Worm (Caenorhabditis elegans): ENCODE results near the gene ZK856.11.
A peak's percentile ranks its signal among the peaks of the same experiment; 100 is the strongest.

The ZK856.11 gene

ce11 chrV:10204863-10205338, at the start of gene ZK856.11, which contains the start of gene ZK856.19 (continued):
- TF ChIP-seq nhr-41 (GFP tag; IDR thresholded peaks at IDR 0.05) (no peak), ama-1 (optimal IDR thresholded peaks at IDR 0.05) (peak; percentile 37)

ce11 chrV:10252682-10253081, 47.9 kb upstream of the ZK856.11 start:
- no peak for TF ChIP-seq mdt-29 (GFP tag; IDR thresholded peaks at IDR 0.05)
- TF ChIP-seq fos-1 (tag; optimal IDR thresholded peaks at IDR 0.05) = peak; percentile 23
- no peak for TF ChIP-seq tag-97 (GFP tag; IDR thresholded peaks at IDR 0.05)
- TF ChIP-seq mes-2 (tag; optimal IDR thresholded peaks at IDR 0.05; ENCODE audit: poor library complexity, severe bottlenecking) = no peak
- no peak for TF ChIP-seq nhr-237 (tag; optimal IDR thresholded peaks at IDR 0.05)
- peak; percentile 76 for TF ChIP-seq aha-1 (tag)
- no peak for TF ChIP-seq ceh-82 (tag; optimal IDR thresholded peaks at IDR 0.05)
- TF ChIP-seq daf-16 (GFP tag; optimal IDR thresholded peaks at IDR 0.05) = no peak
- peak; percentile 15 for TF ChIP-seq daf-16 (tag; optimal IDR thresholded peaks at IDR 0.05)
- peak; percentile 8 for TF ChIP-seq mep-1 (tag; optimal IDR thresholded peaks at IDR 0.05)
- TF ChIP-seq cey-2 (tag; optimal IDR thresholded peaks at IDR 0.05; ENCODE audit: borderline replicate concordance, insufficient read depth) = no peak
- TF ChIP-seq arid-1 (GFP tag; conservative IDR thresholded peaks at IDR 0.05) = no peak
- no peak for TF ChIP-seq Y75B8A.6 (GFP tag; IDR thresholded peaks at IDR 0.05)
- TF ChIP-seq hlh-30 (tag; optimal IDR thresholded peaks at IDR 0.05; ENCODE audit: insufficient read depth) = no peak
- TF ChIP-seq lin-39 (tag; optimal IDR thresholded peaks at IDR 0.05) = no peak
- no peak for TF ChIP-seq pha-4 (GFP tag; IDR thresholded peaks at IDR 0.05)
- TF ChIP-seq pha-4 (tag; optimal IDR thresholded peaks at IDR 0.05) = no peak
- TF ChIP-seq ama-1 (optimal IDR thresholded peaks at IDR 0.05) = peak; percentile 80
- no peak for TF ChIP-seq spr-3 (GFP tag; optimal IDR thresholded peaks at IDR 0.05)
- TF ChIP-seq saeg-2 (GFP tag; IDR thresholded peaks at IDR 0.05) = no peak
- no peak for TF ChIP-seq egl-27 (tag; optimal IDR thresholded peaks at IDR 0.05)
- TF ChIP-seq ceh-28 (tag; optimal IDR thresholded peaks at IDR 0.05) = no peak
- TF ChIP-seq lsy-2 (tag; optimal IDR thresholded peaks at IDR 0.05) = peak in 1 of 2 experiments; percentile 41
- TF ChIP-seq snpc-1.2 (GFP tag; IDR thresholded peaks at IDR 0.05) = no peak
- no peak for TF ChIP-seq madf-5 (GFP tag; IDR thresholded peaks at IDR 0.05)

DNA sequence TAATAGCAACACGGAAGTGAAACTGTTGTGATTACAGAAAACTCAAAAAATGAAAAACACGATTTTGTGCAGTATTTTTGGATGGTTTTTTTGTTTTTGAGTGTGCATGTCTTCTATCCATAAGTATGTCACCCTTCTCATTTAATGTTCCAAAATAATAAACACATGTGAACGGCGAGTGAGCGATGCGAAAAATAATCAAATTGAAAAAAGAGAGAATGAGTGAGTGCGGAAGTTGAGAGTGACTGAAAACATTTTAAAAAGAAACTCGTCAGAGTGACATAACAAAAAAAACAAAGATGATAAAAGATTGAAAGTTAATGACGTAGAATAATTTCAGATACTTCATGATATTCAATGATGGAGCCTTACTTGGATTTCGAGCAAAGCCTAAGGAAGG, 44.8 kb upstream of the ZK856.11 start:
- TF ChIP-seq dmd-8 (GFP tag; IDR thresholded peaks at IDR 0.05) (no peak), daf-16 (GFP tag; optimal IDR thresholded peaks at IDR 0.05) (peak in 1 of 2 experiments; percentile 72), daf-16 (tag; optimal IDR thresholded peaks at IDR 0.05) (peak; percentile 7), aha-1 (tag) (peak; percentile 94), nhr-10 (tag; optimal IDR thresholded peaks at IDR 0.05) (no peak), rbr-2 (tag; optimal IDR thresholded peaks at IDR 0.05) (no peak), unc-130 (GFP tag; optimal IDR thresholded peaks at IDR 0.05) (no peak), Y105C5A.15 (GFP tag; IDR thresholded peaks at IDR 0.05) (no peak)

DNA sequence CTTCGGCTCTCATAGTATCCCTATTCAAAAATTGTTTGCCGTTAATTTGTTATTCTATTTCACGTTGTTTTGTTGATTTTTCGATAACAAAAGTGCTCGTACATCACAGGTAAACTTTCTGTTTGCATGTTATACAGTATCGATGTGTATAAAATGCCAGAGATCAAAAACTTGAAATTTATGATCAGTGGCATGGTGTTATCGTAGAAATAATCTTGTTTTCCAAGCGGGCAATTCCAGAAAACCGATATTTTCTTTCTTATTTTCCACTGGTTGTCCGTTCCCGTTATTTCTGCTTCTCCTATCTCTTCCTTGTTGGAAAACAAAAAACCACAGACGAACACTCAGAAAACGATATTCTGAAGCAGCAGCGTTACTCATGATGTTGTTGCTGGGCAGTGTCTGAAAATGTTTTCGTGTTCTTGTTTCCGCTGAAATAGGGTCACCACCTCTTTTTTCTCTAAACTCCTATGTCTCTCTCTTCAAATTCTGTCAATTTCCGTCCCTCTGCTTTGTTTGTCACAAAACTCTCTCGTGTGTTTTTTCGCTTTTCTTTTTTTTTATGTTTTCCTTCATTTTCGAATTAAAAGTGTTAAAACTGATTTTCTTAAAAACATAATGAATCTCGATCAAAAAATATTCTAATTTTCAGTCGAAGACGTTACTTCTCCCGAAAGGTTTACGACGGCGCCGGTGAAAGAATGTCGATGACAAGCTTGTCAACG, 43.7 kb upstream of the ZK856.11 start, which contains the start of gene akt-1:
TSS of gene akt-1 (plus strand) at position 651 of the 725 bp plus-strand sequence.
- no peak for TF ChIP-seq nhr-111 (GFP tag; optimal IDR thresholded peaks at IDR 0.05)
- peak; percentile 23 for TF ChIP-seq hlh-30 (tag; optimal IDR thresholded peaks at IDR 0.05; ENCODE audit: insufficient read depth)
- TF ChIP-seq daf-16 (GFP tag; optimal IDR thresholded peaks at IDR 0.05) = peak in 1 of 2 experiments; percentile 48
- peak; percentile 77 for TF ChIP-seq daf-16 (tag; optimal IDR thresholded peaks at IDR 0.05)
- TF ChIP-seq rbr-2 (tag; optimal IDR thresholded peaks at IDR 0.05) = peak; percentile 12
- peak in 1 of 2 experiments; percentile 99 for TF ChIP-seq unc-62 (GFP tag; optimal IDR thresholded peaks at IDR 0.05 in 1 of 2)
- no peak for TF ChIP-seq unc-62 (tag; optimal IDR thresholded peaks at IDR 0.05)
- no peak for TF ChIP-seq ceh-28 (tag; optimal IDR thresholded peaks at IDR 0.05)
- peak; percentile 94 for TF ChIP-seq aha-1 (tag)

All from whole organism, L4 larva.